Fruit fly (Drosophila melanogaster) whole organism, pupa: ENCODE results near the gene Wdr59.

Source experiments
- CG10348 ChIP-seq: fragments of 200-800 bp; sonication (Bioruptor generic); IDR thresholded peaks from 2 replicates; pipeline ENCODE4 v1.3.6; 2022; ENCODE audit warnings: missing biosample characterization, missing genetic modification characterization
- CG12605 ChIP-seq: fragments of 200-800 bp; sonication (Bioruptor generic); IDR thresholded peaks from 2 replicates; pipeline ENCODE4 v1.3.6; 2022; ENCODE audit warnings: missing biosample characterization, missing genetic modification characterization
- CG13204 ChIP-seq: fragments of 200-800 bp; sonication (Bioruptor generic); optimal IDR thresholded peaks from 2 replicates; lab custom pipeline; 2018; ENCODE audit warnings: missing biosample characterization, mild to moderate bottlenecking, missing genetic modification characterization, moderate library complexity
- CG14655 ChIP-seq: fragments of 200-800 bp; sonication (Bioruptor generic); optimal IDR thresholded peaks from 3 replicates; lab custom pipeline; 2017; ENCODE audit warnings: mild to moderate bottlenecking, missing biosample characterization, missing genetic modification reagents, missing genetic modification characterization
- CG15710 ChIP-seq: fragments of 200-800 bp; sonication (Bioruptor generic); optimal IDR thresholded peaks from 2 replicates; lab custom pipeline; 2018; ENCODE audit warnings: missing biosample characterization, mild to moderate bottlenecking, missing genetic modification characterization, moderate library complexity
- CG32121 ChIP-seq: fragments of 200-800 bp; sonication (Bioruptor generic); IDR thresholded peaks from 2 replicates; pipeline ENCODE4 v1.3.6; 2022; ENCODE audit warnings: missing biosample characterization, missing genetic modification characterization
- CG9948 ChIP-seq: fragments of 200-800 bp; sonication (Bioruptor generic); optimal IDR thresholded peaks from 2 replicates; lab custom pipeline; 2018; ENCODE audit warnings: missing biosample characterization, mild to moderate bottlenecking, missing genetic modification characterization, moderate library complexity
- D1 ChIP-seq: fragments of 200-800 bp; sonication (Bioruptor generic); optimal IDR thresholded peaks from 2 replicates; lab custom pipeline; 2018; ENCODE audit warnings: missing biosample characterization, mild to moderate bottlenecking, missing genetic modification characterization, moderate library complexity
- EcR ChIP-seq: fragments of 200-800 bp; sonication (Bioruptor generic); optimal IDR thresholded peaks from 3 replicates; lab custom pipeline; 2019; ENCODE audit warnings: missing biosample characterization, missing genetic modification characterization, mild to moderate bottlenecking, moderate library complexity, missing genetic modification reagents
- Pif1A ChIP-seq: fragments of 200-800 bp; sonication (Bioruptor generic); optimal IDR thresholded peaks from 3 replicates; lab custom pipeline; 2016; ENCODE audit warnings: missing biosample characterization, missing genetic modification characterization
- Pif1B ChIP-seq: fragments of 200-800 bp; sonication (Bioruptor generic); optimal IDR thresholded peaks from 3 replicates; lab custom pipeline; 2016; ENCODE audit warnings: missing biosample characterization, missing genetic modification characterization
- Snoo ChIP-seq: fragments of 200-800 bp; sonication (Bioruptor generic); optimal IDR thresholded peaks from 3 replicates; lab custom pipeline; 2017; ENCODE audit warnings: missing biosample characterization, mild to moderate bottlenecking, missing genetic modification characterization, inconsistent platforms
- fd96Ca ChIP-seq: fragments of 200-800 bp; sonication (Bioruptor generic); IDR thresholded peaks from 3 replicates; pipeline ENCODE4 v1.3.6; 2022; ENCODE audit warnings: missing biosample characterization, missing genetic modification characterization
- rn ChIP-seq: fragments of 200-800 bp; sonication (Bioruptor generic); IDR thresholded peaks from 2 replicates; pipeline ENCODE4 v1.3.6; 2022; ENCODE audit warnings: missing biosample characterization, missing genetic modification characterization

DNA sequence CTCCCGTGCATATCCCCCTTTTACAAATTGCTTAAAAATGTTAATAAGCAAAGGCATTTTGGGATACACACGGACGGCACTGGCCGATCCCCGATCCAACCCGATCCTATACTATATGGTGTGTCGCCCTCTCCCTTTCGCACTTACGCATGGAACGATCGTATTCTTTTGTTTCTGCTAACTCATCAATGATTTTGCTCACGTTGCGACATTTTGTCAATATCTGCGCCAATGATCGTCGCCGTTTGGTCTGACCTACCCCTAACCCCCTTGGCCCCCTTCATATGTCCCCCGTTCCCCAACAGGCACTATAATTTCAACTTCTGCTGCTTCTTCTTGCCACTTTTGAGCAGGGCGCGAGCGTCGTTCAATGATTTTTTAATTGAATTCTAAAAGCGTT, 41.5 kb upstream of the Wdr59 start:
- no peak for TF ChIP-seq CG12605
- TF ChIP-seq D1 (tag; lab: Kevin White, UChicago) = no peak
- peak; percentile 41 for TF ChIP-seq EcR
- TF ChIP-seq fd96Ca = no peak
- TF ChIP-seq CG13204 (GFP tag; lab: Kevin White, UChicago) = peak; percentile 5
- no peak for TF ChIP-seq CG14655
- no peak for TF ChIP-seq CG9948 (tag; lab: Kevin White, UChicago)
- no peak for TF ChIP-seq CG32121 (GFP tag; lab: Robert Waterston, UW)
- TF ChIP-seq Pif1A (GFP tag; lab: Kevin White, UChicago) = no peak
- no peak for TF ChIP-seq CG10348 (GFP tag; lab: Robert Waterston, UW)
- no peak for TF ChIP-seq rn (GFP tag; lab: Robert Waterston, UW)
- no peak for TF ChIP-seq Snoo (tag; lab: Kevin White, UChicago)
- TF ChIP-seq Pif1B (GFP tag; lab: Kevin White, UChicago) = no peak
- no peak for TF ChIP-seq CG15710
